Worm (Caenorhabditis elegans) whole organism, L2 larva: ENCODE measurements around the gene C48B4.13.

Source experiments
- C34F6.9 ChIP-seq: fragments of 150-350 bp; optimal IDR thresholded peaks from 2 replicates; lab custom pipeline; 2014; ENCODE audit warnings: missing biosample characterization, missing genetic modification characterization
- F13H6.1 ChIP-seq: sonication (generic microtip); optimal IDR thresholded peaks from 2 replicates; lab custom pipeline; 2016; ENCODE audit warnings: missing genetic modification characterization, missing compliant biosample characterization
- R02D3.7 ChIP-seq: fragments of 150-350 bp; optimal IDR thresholded peaks from 2 replicates; lab custom pipeline; 2014; ENCODE audit warnings: missing biosample characterization, missing genetic modification characterization
- Y55F3AM.14 ChIP-seq: fragments of 200-800 bp; sonication (Bioruptor generic); optimal IDR thresholded peaks from 2 replicates; lab custom pipeline; 2018; ENCODE audit warnings: mild to moderate bottlenecking, missing genetic modification characterization, missing compliant biosample characterization
- ZK546.5 ChIP-seq: sonication (generic microtip); optimal IDR thresholded peaks from 2 replicates; lab custom pipeline; 2017; ENCODE audit warnings: missing biosample characterization, missing genetic modification characterization
- aly-2 ChIP-seq: fragments of 150-350 bp; optimal IDR thresholded peaks from 2 replicates; lab custom pipeline; 2014; ENCODE audit warnings: missing biosample characterization, missing genetic modification characterization
- ama-1 ChIP-seq: fragments of 150-350 bp; optimal IDR thresholded peaks from 2 replicates; lab custom pipeline; 2018; ENCODE audit warnings: inconsistent platforms
- blmp-1 ChIP-seq: sonication (generic microtip); optimal IDR thresholded peaks from 2 replicates; lab custom pipeline; 2017; ENCODE audit warnings: missing genetic modification characterization, mild to moderate bottlenecking, missing compliant biosample characterization, antibody characterized with exemption, moderate library complexity; ENCODE audit not compliant: insufficient read depth
- ceh-16 ChIP-seq: fragments of 150-350 bp; optimal IDR thresholded peaks from 2 replicates; lab custom pipeline; 2014; ENCODE audit warnings: missing biosample characterization, missing genetic modification characterization
- ceh-82 ChIP-seq: fragments of 150-350 bp; optimal IDR thresholded peaks from 2 replicates; lab custom pipeline; 2014; ENCODE audit warnings: missing biosample characterization, missing genetic modification characterization
- crh-2 ChIP-seq: sonication (generic microtip); optimal IDR thresholded peaks from 2 replicates; lab custom pipeline; 2017; ENCODE audit warnings: missing biosample characterization, missing genetic modification characterization
- egl-27 ChIP-seq: sonication (generic microtip); optimal IDR thresholded peaks from 3 replicates; lab custom pipeline; 2017; ENCODE audit warnings: missing biosample characterization, missing genetic modification reagents, missing genetic modification characterization
- elt-1 ChIP-seq: fragments of 150-350 bp; optimal IDR thresholded peaks from 2 replicates; lab custom pipeline; 2014; ENCODE audit warnings: missing biosample characterization, missing genetic modification characterization
- elt-3 ChIP-seq: sonication (generic microtip); optimal IDR thresholded peaks from 2 replicates; lab custom pipeline; 2017; ENCODE audit warnings: missing biosample characterization, missing genetic modification characterization
- fos-1 ChIP-seq: fragments of 150-350 bp; optimal IDR thresholded peaks from 2 replicates; lab custom pipeline; 2014; ENCODE audit warnings: missing biosample characterization, missing genetic modification characterization
- gmeb-1 ChIP-seq: fragments of 150-350 bp; optimal IDR thresholded peaks from 2 replicates; lab custom pipeline; 2014; ENCODE audit warnings: missing biosample characterization, missing genetic modification characterization
- lin-11 ChIP-seq: fragments of 150-350 bp; sonication (generic microtip); optimal IDR thresholded peaks from 2 replicates; lab custom pipeline; 2014; ENCODE audit warnings: missing biosample characterization, missing genetic modification characterization, inconsistent platforms, mixed read lengths
- lin-39 ChIP-seq: fragments of 150-350 bp; optimal IDR thresholded peaks from 2 replicates; lab custom pipeline; 2014; ENCODE audit warnings: missing biosample characterization, missing genetic modification reagents, missing genetic modification characterization
- lsy-2 ChIP-seq, 2 experiments: fragments of 150-350 bp in 1 of 2; sonication (generic microtip) in 1 of 2; optimal IDR thresholded peaks; 2 replicates each; lab custom pipeline; 2014 to 2017; ENCODE audit warnings: missing biosample characterization in 2 of 2, missing genetic modification characterization in 2 of 2
- mab-5 ChIP-seq: fragments of 150-350 bp; optimal IDR thresholded peaks from 2 replicates; lab custom pipeline; 2014; ENCODE audit warnings: missing biosample characterization, missing genetic modification characterization
- mdl-1 ChIP-seq, 2 experiments: fragments of 150-350 bp in 1 of 2; sonication (generic microtip) in 1 of 2; optimal IDR thresholded peaks; 2 replicates each; lab custom pipeline; 2017; ENCODE audit warnings: missing biosample characterization in 2 of 2, missing genetic modification characterization in 2 of 2
- nhr-10 ChIP-seq: sonication (generic microtip); optimal IDR thresholded peaks from 2 replicates; lab custom pipeline; 2017; ENCODE audit warnings: missing biosample characterization, missing genetic modification characterization
- nhr-12 ChIP-seq: fragments of 150-350 bp; optimal IDR thresholded peaks from 2 replicates; lab custom pipeline; 2014; ENCODE audit warnings: missing biosample characterization, missing genetic modification characterization
- nhr-129 ChIP-seq: fragments of 150-350 bp; optimal IDR thresholded peaks from 2 replicates; lab custom pipeline; 2014; ENCODE audit warnings: missing biosample characterization, missing genetic modification characterization
- nhr-21 ChIP-seq: fragments of 150-350 bp; optimal IDR thresholded peaks from 2 replicates; lab custom pipeline; 2014; ENCODE audit warnings: missing biosample characterization, missing genetic modification characterization
- nhr-23 ChIP-seq: fragments of 150-350 bp; optimal IDR thresholded peaks from 2 replicates; lab custom pipeline; 2014; ENCODE audit warnings: missing biosample characterization, missing genetic modification reagents, missing genetic modification characterization
- nhr-237 ChIP-seq: fragments of 150-350 bp; optimal IDR thresholded peaks from 2 replicates; lab custom pipeline; 2014; ENCODE audit warnings: missing biosample characterization, missing genetic modification characterization
- nhr-25 ChIP-seq: fragments of 150-350 bp; sonication (generic microtip); optimal IDR thresholded peaks from 3 replicates; lab custom pipeline; 2014; ENCODE audit warnings: missing biosample characterization, missing genetic modification characterization
- nhr-6 ChIP-seq: fragments of 150-350 bp; optimal IDR thresholded peaks from 2 replicates; lab custom pipeline; 2014; ENCODE audit warnings: missing biosample characterization, missing genetic modification characterization
- nhr-77 ChIP-seq: fragments of 150-350 bp; optimal IDR thresholded peaks from 2 replicates; lab custom pipeline; 2014; ENCODE audit warnings: missing biosample characterization, missing genetic modification characterization
- peb-1 ChIP-seq: fragments of 150-350 bp; optimal IDR thresholded peaks from 2 replicates; lab custom pipeline; 2014; ENCODE audit warnings: missing biosample characterization, missing genetic modification characterization
- sem-4 ChIP-seq: fragments of 150-350 bp; optimal IDR thresholded peaks from 2 replicates; lab custom pipeline; 2014; ENCODE audit warnings: missing biosample characterization, missing genetic modification reagents, missing genetic modification characterization
- skn-1 ChIP-seq: sonication (generic microtip); optimal IDR thresholded peaks from 2 replicates; lab custom pipeline; 2017; ENCODE audit warnings: missing biosample characterization, missing genetic modification characterization
- sma-9 ChIP-seq, 2 experiments: fragments of 150-350 bp in 1 of 2; sonication (generic microtip) in 1 of 2; optimal IDR thresholded peaks; 2 replicates each; lab custom pipeline; 2014 to 2016; ENCODE audit warnings: missing genetic modification characterization in 2 of 2, mild to moderate bottlenecking in 1 of 2, missing biosample characterization in 1 of 2, missing compliant biosample characterization in 1 of 2, missing genetic modification reagents in 1 of 2, moderate library complexity in 1 of 2
- snpc-4 ChIP-seq: fragments of 150-350 bp; optimal IDR thresholded peaks from 2 replicates; lab custom pipeline; 2014; ENCODE audit warnings: missing biosample characterization, missing genetic modification characterization
- unc-39 ChIP-seq: fragments of 150-350 bp; optimal IDR thresholded peaks from 2 replicates; lab custom pipeline; 2014; ENCODE audit warnings: missing biosample characterization, missing genetic modification characterization
- unc-55 ChIP-seq: fragments of 150-350 bp; sonication (generic microtip); optimal IDR thresholded peaks from 3 replicates; lab custom pipeline; 2014; ENCODE audit warnings: missing biosample characterization, missing genetic modification reagents, missing genetic modification characterization
- unc-62 ChIP-seq: fragments of 150-350 bp; optimal IDR thresholded peaks from 2 replicates; lab custom pipeline; 2014; ENCODE audit warnings: missing biosample characterization, missing genetic modification reagents, missing genetic modification characterization
- zag-1 ChIP-seq: fragments of 150-350 bp; optimal IDR thresholded peaks from 2 replicates; lab custom pipeline; 2014; ENCODE audit warnings: missing biosample characterization, missing genetic modification characterization
- ztf-4 ChIP-seq: fragments of 150-350 bp; optimal IDR thresholded peaks from 2 replicates; lab custom pipeline; 2014; ENCODE audit warnings: missing biosample characterization, missing genetic modification characterization

C48B4.13 gene

DNA sequence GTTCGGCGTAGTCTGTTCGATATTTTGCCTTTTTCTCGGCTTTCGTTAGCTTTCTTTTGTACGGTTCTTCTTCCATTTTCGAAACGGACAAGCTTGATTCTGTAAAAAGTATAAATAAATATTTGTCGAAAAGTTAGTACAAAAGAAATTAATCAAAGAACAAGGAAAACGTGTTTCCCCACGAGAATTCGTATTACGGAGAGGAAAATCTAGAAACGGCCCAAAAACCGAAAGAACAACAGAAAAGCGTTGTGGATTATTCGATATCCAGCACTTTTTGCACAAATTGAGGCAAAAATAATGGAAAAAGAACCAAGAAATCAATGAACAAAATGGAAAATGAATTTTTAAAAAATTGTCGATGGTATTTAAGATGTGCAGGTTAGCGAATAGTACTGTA is 26.3 kb upstream of the C48B4.13 start, which contains the start of gene mut-7:
Gene mut-7 (minus strand): TSS at position 101 of the 400 bp plus-strand sequence.
- TF ChIP-seq elt-3 (tag; lab: Kevin White, UChicago) (no peak), mdl-1 (tag; optimal IDR thresholded peaks at IDR 0.05; lab: Kevin White, UChicago) (no peak), lin-39 (tag; lab: Kevin White, UChicago) (no peak), Y55F3AM.14 (GFP tag; lab: Kevin White, UChicago) (no peak), unc-39 (no peak), lsy-2 (tag; optimal IDR thresholded peaks at IDR 0.05; lab: Kevin White, UChicago) (no peak), nhr-23 (tag; lab: Kevin White, UChicago) (no peak), blmp-1 (tag; lab: Kevin White, UChicago) (no peak), F13H6.1 (tag; lab: Kevin White, UChicago) (no peak), nhr-10 (tag; lab: Kevin White, UChicago) (no peak), zag-1 (tag; lab: Kevin White, UChicago) (no peak), crh-2 (tag; lab: Kevin White, UChicago) (no peak)

DNA sequence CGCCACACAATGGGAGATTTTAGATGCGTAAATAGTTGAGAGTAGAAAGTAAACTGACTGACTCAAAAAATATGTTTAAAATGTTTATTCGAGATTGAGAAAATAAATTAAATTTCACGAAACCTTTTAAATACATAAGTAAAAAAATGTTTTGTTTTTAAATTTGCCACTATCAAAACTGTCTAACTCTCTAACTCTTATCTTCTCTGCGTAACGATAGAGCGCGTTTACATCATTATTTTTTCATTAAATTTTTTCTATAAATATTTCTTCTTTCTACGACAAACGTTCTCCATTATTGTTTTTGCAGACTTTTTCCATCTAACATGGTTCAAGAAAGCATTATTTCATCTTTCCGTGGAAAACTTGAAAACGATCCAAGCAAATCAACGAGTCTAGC is 25.7 kb upstream of the C48B4.13 start, which contains the start of gene eif-2Balpha:
Gene eif-2Balpha (plus strand): TSS at position 304 of the 400 bp plus-strand sequence.
- no peak for TF ChIP-seq nhr-12 (tag; lab: Kevin White, UChicago)
- TF ChIP-seq crh-2 (tag; lab: Kevin White, UChicago): peak; percentile 16
- TF ChIP-seq gmeb-1 (tag; lab: Kevin White, UChicago): peak; percentile 51
- TF ChIP-seq C34F6.9 (tag; lab: Kevin White, UChicago): peak; percentile 83
- peak; percentile 89 for TF ChIP-seq unc-55 (GFP tag; lab: Kevin White, UChicago)
- TF ChIP-seq lsy-2 (tag; optimal IDR thresholded peaks at IDR 0.05; lab: Kevin White, UChicago): peak; percentile 32 to 83
- TF ChIP-seq, all 48 proteins: peak for 5

DNA sequence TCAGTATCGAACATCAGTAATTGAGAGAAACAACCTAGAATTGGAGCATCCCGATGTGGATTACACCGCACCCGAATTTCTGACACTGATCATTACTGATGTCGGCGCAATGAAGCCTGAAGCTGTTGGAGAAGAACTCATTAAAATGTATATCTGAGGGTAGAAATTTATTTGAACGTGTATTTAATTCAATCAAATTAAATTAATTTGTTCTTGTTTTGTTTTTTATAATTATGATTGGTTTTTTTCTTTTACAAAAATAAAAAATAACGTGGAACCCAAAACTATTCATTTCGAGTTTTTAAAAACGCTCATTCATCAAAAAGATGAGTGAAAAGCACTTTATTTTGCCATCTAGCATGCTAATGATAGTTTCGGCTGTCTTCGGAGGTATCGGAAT is 24.4 kb upstream of the C48B4.13 start, which contains the start of gene ZK1098.9:
Gene ZK1098.9 (plus strand): TSS at position 301 of the 400 bp plus-strand sequence.
- no peak for TF ChIP-seq F13H6.1 (tag; lab: Kevin White, UChicago)
- no peak for TF ChIP-seq lsy-2 (tag; optimal IDR thresholded peaks at IDR 0.05; lab: Kevin White, UChicago)
- TF ChIP-seq egl-27 (tag; lab: Kevin White, UChicago): no peak
- no peak for TF ChIP-seq ama-1 (lab: Kevin White, UChicago)
- no peak for TF ChIP-seq elt-1 (tag; lab: Kevin White, UChicago)
- TF ChIP-seq, all 48 proteins: peak for 0

DNA sequence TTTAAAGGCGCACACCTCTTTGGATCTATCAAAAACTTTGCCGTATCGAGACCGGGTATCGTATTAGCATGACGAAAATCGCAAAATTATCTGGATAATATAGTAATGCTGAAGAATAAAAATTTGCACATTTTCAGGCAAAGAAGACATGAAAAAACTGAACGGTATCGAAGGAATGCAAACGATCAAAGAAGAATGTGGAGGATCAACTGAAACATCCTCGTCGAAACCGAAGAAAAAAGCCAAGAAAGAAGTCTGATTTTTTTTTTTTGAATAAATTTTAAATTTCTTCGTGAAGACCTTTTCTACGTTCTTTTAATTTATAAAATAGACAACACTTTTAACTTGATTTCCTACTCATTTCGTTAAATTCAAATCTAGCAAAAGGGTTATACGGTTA is 23.7 kb upstream of the C48B4.13 start, which contains the start of gene ZK1098.12:
Gene ZK1098.12 (plus strand): TSS at position 301 of the 400 bp plus-strand sequence.
- no peak for TF ChIP-seq nhr-129 (tag; lab: Kevin White, UChicago)
- peak in 1 of 2 experiments; percentile 14 for TF ChIP-seq lsy-2 (tag; optimal IDR thresholded peaks at IDR 0.05; lab: Kevin White, UChicago)
- TF ChIP-seq sem-4 (tag; lab: Kevin White, UChicago): no peak
- TF ChIP-seq ama-1 (lab: Kevin White, UChicago): no peak

DNA sequence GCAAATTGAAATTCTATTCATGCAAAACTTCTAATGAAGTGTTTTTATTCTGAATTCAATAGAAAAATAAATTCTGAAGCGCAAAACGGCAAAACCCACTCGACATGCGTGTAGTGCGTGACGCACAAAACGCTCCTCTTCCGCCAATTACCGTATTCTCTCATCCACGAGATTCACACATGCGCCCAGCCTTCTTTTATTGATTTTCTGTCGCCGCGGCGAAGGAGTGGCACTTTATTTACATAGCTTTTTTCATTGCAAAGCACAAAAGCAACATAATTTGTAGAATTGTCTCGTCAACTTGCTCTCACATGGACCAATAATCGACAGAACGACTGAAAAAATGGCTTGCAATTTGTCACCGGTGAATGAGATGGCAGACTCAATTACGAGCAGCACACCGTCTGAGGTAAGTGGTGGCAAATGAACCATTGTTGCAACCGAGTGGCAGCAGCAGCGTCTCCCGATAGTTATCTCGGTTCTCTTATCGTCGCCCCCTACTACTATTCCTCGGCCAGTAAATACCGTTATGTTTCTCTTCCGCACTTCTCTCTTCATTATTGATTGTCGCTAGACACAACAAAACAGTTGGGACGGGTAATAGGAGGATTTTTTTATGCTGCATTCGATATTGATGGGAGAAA is 22.4 kb upstream of the C48B4.13 start, which contains the start of gene unc-16:
Gene unc-16 (plus strand): TSS at position 243 of the 644 bp plus-strand sequence.
- TF ChIP-seq nhr-6 (tag; lab: Kevin White, UChicago): peak; percentile 54
- peak; percentile 62 for TF ChIP-seq ztf-4 (tag; lab: Kevin White, UChicago)
- no peak for TF ChIP-seq nhr-77 (tag; lab: Kevin White, UChicago)
- peak; percentile 96 for TF ChIP-seq unc-55 (GFP tag; lab: Kevin White, UChicago)
- peak; percentile 76 for TF ChIP-seq nhr-21 (tag; lab: Kevin White, UChicago)
- peak; percentile 81 for TF ChIP-seq ceh-82 (tag; lab: Kevin White, UChicago)
- TF ChIP-seq mdl-1 (tag; optimal IDR thresholded peaks at IDR 0.05; lab: Kevin White, UChicago): peak; percentile 64 to 91
- peak; percentile 90 for TF ChIP-seq lin-11 (tag; lab: Kevin White, UChicago)
- TF ChIP-seq zag-1 (tag; lab: Kevin White, UChicago): peak; percentile 66
- no peak for TF ChIP-seq peb-1
- no peak for TF ChIP-seq ceh-16 (tag; lab: Kevin White, UChicago)
- peak; percentile 84 for TF ChIP-seq nhr-25 (tag; lab: Kevin White, UChicago)
- TF ChIP-seq nhr-23 (tag; lab: Kevin White, UChicago): no peak
- TF ChIP-seq elt-3 (tag; lab: Kevin White, UChicago): no peak
- TF ChIP-seq nhr-12 (tag; lab: Kevin White, UChicago): no peak
- TF ChIP-seq elt-1 (tag; lab: Kevin White, UChicago): no peak
- peak; percentile 85 for TF ChIP-seq nhr-129 (tag; lab: Kevin White, UChicago)
- peak; percentile 9 for TF ChIP-seq ZK546.5 (tag; lab: Kevin White, UChicago)
- peak; percentile 78 for TF ChIP-seq sma-9 (GFP tag; optimal IDR thresholded peaks at IDR 0.05; lab: Kevin White, UChicago)
- no peak for TF ChIP-seq sma-9 (tag; optimal IDR thresholded peaks at IDR 0.05; lab: Kevin White, UChicago)
- TF ChIP-seq fos-1 (tag; lab: Kevin White, UChicago): peak; percentile 21
- peak; percentile 84 for TF ChIP-seq ama-1 (lab: Kevin White, UChicago)
- TF ChIP-seq aly-2 (tag; lab: Kevin White, UChicago): no peak
- peak; percentile 98 for TF ChIP-seq C34F6.9 (tag; lab: Kevin White, UChicago)
- TF ChIP-seq nhr-10 (tag; lab: Kevin White, UChicago): no peak
- TF ChIP-seq R02D3.7 (tag; lab: Kevin White, UChicago): no peak
- TF ChIP-seq Y55F3AM.14 (GFP tag; lab: Kevin White, UChicago): peak; percentile 2
- TF ChIP-seq F13H6.1 (tag; lab: Kevin White, UChicago): peak; percentile 91
- TF ChIP-seq unc-62 (GFP tag; lab: Kevin White, UChicago): no peak
- no peak for TF ChIP-seq skn-1 (tag; lab: Kevin White, UChicago)
- peak; percentile 83 for TF ChIP-seq snpc-4 (tag; lab: Kevin White, UChicago)
- peak; percentile 80 for TF ChIP-seq mab-5
- TF ChIP-seq nhr-237 (tag; lab: Kevin White, UChicago): no peak
